Worm (Caenorhabditis elegans) whole organism, late embryonic: ENCODE measurements around the gene srh-70.

Experiments used
- fkh-6 ChIP-seq: sonication (generic microtip); optimal IDR thresholded peaks from 2 replicates; lab custom pipeline; 2016; ENCODE audit warnings: missing genetic modification characterization, missing compliant biosample characterization
- lin-11 ChIP-seq: fragments of 200-800 bp; sonication (Bioruptor generic); optimal IDR thresholded peaks from 2 replicates; lab custom pipeline; 2018; ENCODE audit warnings: mild to moderate bottlenecking, missing genetic modification characterization, missing compliant biosample characterization
- tbx-2 ChIP-seq: sonication (generic microtip); optimal IDR thresholded peaks from 2 replicates; lab custom pipeline; 2016; ENCODE audit warnings: missing genetic modification characterization, missing compliant biosample characterization
- ttx-3 ChIP-seq: sonication (generic microtip); optimal IDR thresholded peaks from 2 replicates; lab custom pipeline; 2016; ENCODE audit warnings: missing genetic modification reagents, missing genetic modification characterization, missing compliant biosample characterization
- unc-3 ChIP-seq, 2 experiments: fragments of 200-800 bp in 1 of 2; sonication (Bioruptor generic) in 1 of 2; sonication (generic microtip) in 1 of 2; conservative IDR thresholded peaks in 1 of 2; optimal IDR thresholded peaks in 1 of 2; 2 replicates each; pipeline versions ENCODE4 v1.3.6 to Lab custom; 2016 to 2022; ENCODE audit warnings: missing compliant biosample characterization in 2 of 2, missing genetic modification characterization in 2 of 2, missing genetic modification reagents in 1 of 2
- unc-55 ChIP-seq: sonication (generic microtip); optimal IDR thresholded peaks from 2 replicates; lab custom pipeline; 2017; ENCODE audit warnings: missing biosample characterization, missing genetic modification reagents, missing genetic modification characterization

DNA sequence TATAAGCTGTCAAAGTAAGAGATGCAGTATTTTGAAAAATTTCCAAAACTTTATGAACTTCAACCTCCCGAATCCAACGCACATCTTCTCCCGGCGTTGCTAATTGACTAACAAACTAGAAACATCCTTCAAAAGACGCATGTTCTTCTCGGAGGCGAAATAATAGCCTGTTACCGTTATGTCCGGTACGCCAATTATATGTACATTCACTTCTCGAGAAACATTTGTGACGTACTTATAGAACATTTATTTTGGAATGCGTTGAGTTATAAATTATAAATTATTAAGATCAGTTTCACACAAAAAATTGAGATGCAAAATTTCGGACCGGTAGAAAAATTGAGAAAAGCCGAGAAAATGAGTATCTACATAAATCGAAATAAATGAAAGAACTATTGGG lies 21.7 kb downstream of the srh-70 start, which contains the start of gene T21B4.3:
- TF ChIP-seq lin-11 (tag; lab: Kevin White, UChicago) = no peak
- TF ChIP-seq ttx-3 (tag; lab: Kevin White, UChicago) = no peak
- no peak for TF ChIP-seq fkh-6 (tag; lab: Kevin White, UChicago)
- TF ChIP-seq tbx-2 (tag; lab: Kevin White, UChicago) = no peak
- TF ChIP-seq unc-3 (GFP tag; conservative IDR thresholded peaks at IDR 0.05; lab: Robert Waterston, UW) = no peak
- TF ChIP-seq unc-3 (tag; optimal IDR thresholded peaks at IDR 0.05; lab: Kevin White, UChicago) = no peak
- TF ChIP-seq unc-55 (GFP tag; lab: Kevin White, UChicago) = no peak
